Worm (Caenorhabditis elegans): Measurements from ENCODE around the gene ins-4.
"Not testable (repeated sequence)": the region's sequence is repeated elsewhere in the genome, so short reads cannot be mapped to it uniquely, and the experiment has no call there.

DNA sequence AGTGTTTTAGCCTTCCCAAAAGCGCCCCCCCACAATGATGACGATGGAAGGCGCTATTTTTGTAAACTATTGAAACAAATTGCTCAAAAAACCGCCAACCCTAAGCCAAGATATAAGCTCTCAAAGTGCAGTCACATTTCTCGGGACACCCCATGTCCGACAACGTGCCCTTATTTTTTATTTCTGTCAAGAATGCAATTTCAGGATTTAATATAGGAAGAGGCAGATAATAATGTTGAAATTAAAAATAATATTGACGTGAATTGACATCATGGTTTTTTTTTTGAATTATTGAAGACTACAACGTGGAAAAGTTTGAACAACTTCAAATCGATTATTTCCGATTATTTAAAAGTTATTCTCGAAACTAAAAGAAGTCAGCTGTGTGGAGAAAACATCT lies 17.9 kb downstream of the ins-4 start, which contains the start of gene ZK84.2:
- TF ChIP-seq hnd-1 (tag; optimal IDR thresholded peaks at IDR 0.05); scrt-1 (GFP tag; IDR thresholded peaks at IDR 0.05); B0310.2 (tag; optimal IDR thresholded peaks at IDR 0.05); ceh-13 (GFP tag; optimal IDR thresholded peaks at IDR 0.05); aly-1 (tag; optimal IDR thresholded peaks at IDR 0.05); ama-1 (optimal IDR thresholded peaks at IDR 0.05); hmbx-1 (tag; optimal IDR thresholded peaks at IDR 0.05); pes-1 (GFP tag; IDR thresholded peaks at IDR 0.05): not testable (repeated sequence)

All from whole organism, early embryonic.